Fruit fly (Drosophila melanogaster) whole organism, prepupa: Measurements from ENCODE around the gene Ugt35B1.

ENCODE experiments used
- Blimp-1 ChIP-seq: fragments of 200-800 bp; sonication (Bioruptor generic); optimal IDR thresholded peaks from 3 replicates; lab custom pipeline; 2017; ENCODE audit warnings: missing biosample characterization, missing genetic modification characterization, mild to moderate bottlenecking, moderate library complexity, missing genetic modification reagents
- CG10631 ChIP-seq: fragments of 200-800 bp; sonication (Bioruptor generic); optimal IDR thresholded peaks from 2 replicates; lab custom pipeline; 2016; ENCODE audit warnings: missing biosample characterization, missing genetic modification characterization
- CG11294 ChIP-seq: fragments of 200-800 bp; sonication (Bioruptor generic); IDR thresholded peaks from 2 replicates; pipeline ENCODE4 v1.3.6; 2022; ENCODE audit warnings: missing biosample characterization, missing genetic modification characterization
- CG11762 ChIP-seq: fragments of 200-800 bp; sonication (Bioruptor generic); optimal IDR thresholded peaks from 3 replicates; lab custom pipeline; 2016; ENCODE audit warnings: missing biosample characterization, missing genetic modification characterization; ENCODE audit not compliant: insufficient read depth
- CG1621 ChIP-seq: fragments of 200-800 bp; sonication (Bioruptor generic); optimal IDR thresholded peaks from 3 replicates; lab custom pipeline; 2018; ENCODE audit warnings: missing biosample characterization, mild to moderate bottlenecking, missing genetic modification characterization
- CG31627 ChIP-seq: fragments of 200-800 bp; sonication (Bioruptor generic); optimal IDR thresholded peaks from 3 replicates; lab custom pipeline; 2016; ENCODE audit warnings: missing biosample characterization, missing genetic modification characterization
- CG34406 ChIP-seq: fragments of 200-800 bp; sonication (Bioruptor generic); optimal IDR thresholded peaks from 3 replicates; lab custom pipeline; 2016; ENCODE audit warnings: missing biosample characterization, missing genetic modification characterization
- CG3919 ChIP-seq: fragments of 200-800 bp; sonication (Bioruptor generic); optimal IDR thresholded peaks from 3 replicates; lab custom pipeline; 2016; ENCODE audit warnings: missing biosample characterization, missing genetic modification characterization
- CG4318 ChIP-seq: fragments of 200-800 bp; sonication (Bioruptor generic); optimal IDR thresholded peaks from 3 replicates; lab custom pipeline; 2017; ENCODE audit warnings: missing biosample characterization, mild to moderate bottlenecking, missing genetic modification characterization
- CG6276 ChIP-seq: fragments of 200-800 bp; sonication (Bioruptor generic); optimal IDR thresholded peaks from 2 replicates; lab custom pipeline; 2017; ENCODE audit warnings: missing biosample characterization, mild to moderate bottlenecking, missing genetic modification characterization
- CG6792 ChIP-seq: fragments of 200-800 bp; sonication (Bioruptor generic); optimal IDR thresholded peaks from 3 replicates; lab custom pipeline; 2016; ENCODE audit warnings: missing biosample characterization, missing genetic modification characterization
- CG6808 ChIP-seq: fragments of 200-800 bp; sonication (Bioruptor generic); optimal IDR thresholded peaks from 3 replicates; lab custom pipeline; 2017; ENCODE audit warnings: missing biosample characterization, missing genetic modification characterization, mild to moderate bottlenecking, moderate library complexity, missing genetic modification reagents
- CG6854 ChIP-seq: fragments of 200-800 bp; sonication (Bioruptor generic); optimal IDR thresholded peaks from 2 replicates; lab custom pipeline; 2017; ENCODE audit warnings: missing biosample characterization, mild to moderate bottlenecking, missing genetic modification characterization
- CG7368 ChIP-seq: fragments of 200-800 bp; sonication (Bioruptor generic); optimal IDR thresholded peaks from 3 replicates; lab custom pipeline; 2016; ENCODE audit warnings: missing biosample characterization, missing genetic modification characterization
- CG8119 ChIP-seq: fragments of 200-800 bp; sonication (Bioruptor generic); IDR thresholded peaks from 3 replicates; pipeline ENCODE4 v1.3.6; 2022; ENCODE audit warnings: missing biosample characterization, missing genetic modification characterization
- CG8632 ChIP-seq: fragments of 200-800 bp; sonication (Bioruptor generic); optimal IDR thresholded peaks from 3 replicates; lab custom pipeline; 2016; ENCODE audit warnings: missing biosample characterization, missing genetic modification characterization
- Eip75B ChIP-seq: fragments of 200-800 bp; sonication (Bioruptor generic); optimal IDR thresholded peaks from 3 replicates; lab custom pipeline; 2016; ENCODE audit warnings: missing biosample characterization, missing genetic modification characterization
- Eip78C ChIP-seq: fragments of 200-800 bp; sonication (Bioruptor generic); peaks from one replicate; lab custom pipeline; 2016; ENCODE audit warnings: missing biosample characterization, missing genetic modification characterization
- Ets21C ChIP-seq: fragments of 200-800 bp; sonication (Bioruptor generic); optimal IDR thresholded peaks from 3 replicates; lab custom pipeline; 2016; ENCODE audit warnings: missing biosample characterization, missing genetic modification characterization
- Gug ChIP-seq: fragments of 200-800 bp; sonication (Bioruptor generic); IDR thresholded peaks from 2 replicates; pipeline ENCODE4 v1.3.6; 2022; ENCODE audit warnings: missing biosample characterization, missing genetic modification characterization
- Hr38 ChIP-seq: sonication (Bioruptor generic); optimal IDR thresholded peaks from 2 replicates; lab custom pipeline; 2016; ENCODE audit warnings: missing biosample characterization, missing genetic modification characterization
- Hr4 ChIP-seq: fragments of 200-800 bp; sonication (Bioruptor generic); optimal IDR thresholded peaks from 3 replicates; lab custom pipeline; 2016; ENCODE audit warnings: missing biosample characterization, missing genetic modification characterization
- Lpt ChIP-seq: fragments of 200-800 bp; sonication (Bioruptor generic); optimal IDR thresholded peaks from 3 replicates; lab custom pipeline; 2016; ENCODE audit warnings: missing biosample characterization, missing genetic modification characterization
- OdsH ChIP-seq: fragments of 200-800 bp; sonication (Bioruptor generic); optimal IDR thresholded peaks from 3 replicates; lab custom pipeline; 2016; ENCODE audit warnings: missing biosample characterization, missing genetic modification characterization
- Smox ChIP-seq: fragments of 200-800 bp; sonication (Bioruptor generic); optimal IDR thresholded peaks from 3 replicates; lab custom pipeline; 2016; ENCODE audit warnings: missing biosample characterization, missing genetic modification characterization
- Sox102F ChIP-seq: fragments of 200-800 bp; sonication (Bioruptor generic); optimal IDR thresholded peaks from 2 replicates; lab custom pipeline; 2016; ENCODE audit warnings: missing biosample characterization, mild to moderate bottlenecking, missing genetic modification characterization
- Sox15 ChIP-seq: fragments of 200-800 bp; sonication (Bioruptor generic); optimal IDR thresholded peaks from 3 replicates; lab custom pipeline; 2016; ENCODE audit warnings: missing biosample characterization, missing genetic modification characterization
- achi ChIP-seq: fragments of 200-800 bp; sonication (Bioruptor generic); optimal IDR thresholded peaks from 3 replicates; lab custom pipeline; 2016; ENCODE audit warnings: missing biosample characterization, missing genetic modification characterization
- acj6 ChIP-seq: fragments of 200-800 bp; sonication (Bioruptor generic); optimal IDR thresholded peaks from 3 replicates; lab custom pipeline; 2016; ENCODE audit warnings: missing biosample characterization, missing genetic modification characterization
- cyc ChIP-seq: fragments of 200-800 bp; sonication (Bioruptor generic); optimal IDR thresholded peaks from 3 replicates; lab custom pipeline; 2016; ENCODE audit warnings: missing biosample characterization, missing genetic modification characterization
- dac ChIP-seq: fragments of 200-800 bp; sonication (Bioruptor generic); optimal IDR thresholded peaks from 2 replicates; lab custom pipeline; 2017; ENCODE audit warnings: missing biosample characterization, mild to moderate bottlenecking, missing genetic modification characterization
- eg ChIP-seq: fragments of 200-800 bp; sonication (Bioruptor generic); IDR thresholded peaks from 3 replicates; pipeline ENCODE4 v1.3.6; 2022; ENCODE audit warnings: missing biosample characterization, missing genetic modification characterization
- fd59A ChIP-seq: fragments of 200-800 bp; sonication (Bioruptor generic); optimal IDR thresholded peaks from 2 replicates; lab custom pipeline; 2017; ENCODE audit warnings: missing biosample characterization, mild to moderate bottlenecking, missing genetic modification characterization, missing genetic modification reagents
- fkh ChIP-seq: fragments of 200-800 bp; sonication (Bioruptor generic); optimal IDR thresholded peaks from 3 replicates; lab custom pipeline; 2017; ENCODE audit warnings: missing biosample characterization, mild to moderate bottlenecking, missing genetic modification characterization, moderate library complexity
- lz ChIP-seq: fragments of 200-800 bp; sonication (Bioruptor generic); optimal IDR thresholded peaks from 3 replicates; lab custom pipeline; 2016; ENCODE audit warnings: missing biosample characterization, missing genetic modification characterization
- pdm3 ChIP-seq: fragments of 200-800 bp; sonication (Bioruptor generic); optimal IDR thresholded peaks from 3 replicates; lab custom pipeline; 2016; ENCODE audit warnings: missing biosample characterization, missing genetic modification characterization
- salr ChIP-seq, 2 experiments: fragments of 200-800 bp; sonication (Bioruptor generic); optimal IDR thresholded peaks; 3 replicates each; lab custom pipeline; 2016 to 2018; ENCODE audit warnings: missing biosample characterization in 2 of 2, missing genetic modification characterization in 2 of 2, mild to moderate bottlenecking in 1 of 2
- spab ChIP-seq: fragments of 200-800 bp; sonication (Bioruptor generic); optimal IDR thresholded peaks from 2 replicates; lab custom pipeline; 2017; ENCODE audit warnings: missing biosample characterization, mild to moderate bottlenecking, missing genetic modification characterization, missing genetic modification reagents
- ss ChIP-seq, 2 experiments: fragments of 200-800 bp; sonication (Bioruptor generic); optimal IDR thresholded peaks; 2 replicates in 1 of 2; 3 replicates in 1 of 2; lab custom pipeline; 2017 to 2018; ENCODE audit warnings: mild to moderate bottlenecking in 2 of 2, missing biosample characterization in 2 of 2, missing genetic modification characterization in 2 of 2, moderate library complexity in 1 of 2
- svp ChIP-seq: fragments of 200-800 bp; sonication (Bioruptor generic); peaks from one replicate; lab custom pipeline; 2016; ENCODE audit warnings: missing biosample characterization, missing genetic modification characterization
- topi ChIP-seq: fragments of 200-800 bp; sonication (Bioruptor generic); optimal IDR thresholded peaks from 3 replicates; lab custom pipeline; 2016; ENCODE audit warnings: missing biosample characterization, missing genetic modification characterization
- vri ChIP-seq: fragments of 200-800 bp; sonication (Bioruptor generic); optimal IDR thresholded peaks from 3 replicates; lab custom pipeline; 2016; ENCODE audit warnings: missing biosample characterization, mild to moderate bottlenecking, missing genetic modification characterization

Ugt35B1 gene

dm6 chr3R:11200885-11201421 lies 30.9 kb upstream of the Ugt35B1 start (continued):
- TF ChIP-seq pdm3 (peak; percentile 70), Sox102F (GFP tag; lab: Kevin White, UChicago) (peak; percentile 70), CG1621 (tag; lab: Kevin White, UChicago) (no peak), Blimp-1 (GFP tag; lab: Kevin White, UChicago) (no peak), cyc (GFP tag; lab: Kevin White, UChicago) (peak; percentile 53), fkh (peak; percentile 53), Eip78C (GFP tag; lab: Kevin White, UChicago) (peak; percentile 79), CG6792 (GFP tag; lab: Kevin White, UChicago) (peak; percentile 47), Sox15 (peak; percentile 50), CG11294 (GFP tag; lab: Robert Waterston, UW) (no peak), fd59A (GFP tag; lab: Kevin White, UChicago) (no peak), Hr38 (GFP tag; lab: Kevin White, UChicago) (no peak), Smox (peak; percentile 65), spab (GFP tag; lab: Kevin White, UChicago) (peak; percentile 30), Eip75B (GFP tag; lab: Kevin White, UChicago) (peak; percentile 48), CG7368 (GFP tag; lab: Kevin White, UChicago) (peak; percentile 53), achi (GFP tag; lab: Kevin White, UChicago) (peak; percentile 59), topi (GFP tag; lab: Kevin White, UChicago) (peak; percentile 68), acj6 (GFP tag; lab: Kevin White, UChicago) (peak; percentile 74), svp (GFP tag; lab: Kevin White, UChicago) (peak; percentile 89), CG3919 (peak; percentile 58), CG8632 (GFP tag; lab: Kevin White, UChicago) (peak; percentile 59), Hr4 (peak; percentile 61), CG34406 (peak; percentile 66), OdsH (GFP tag; lab: Kevin White, UChicago) (peak; percentile 74), CG10631 (GFP tag; lab: Kevin White, UChicago) (peak; percentile 62), Gug (0 out of 2 replicates have a peak, but pooled peaks have one; percentile 34), Lpt (GFP tag; lab: Kevin White, UChicago) (no peak)

- TF ChIP-seq CG6854 (GFP tag; lab: Kevin White, UChicago), result no peak
- TF ChIP-seq lz (GFP tag; lab: Kevin White, UChicago), result no peak
- TF ChIP-seq CG11762 (GFP tag; lab: Kevin White, UChicago), result no peak
- TF ChIP-seq CG31627 (GFP tag; lab: Kevin White, UChicago), result no peak
- TF ChIP-seq CG34406, result no peak
- TF ChIP-seq CG1621 (tag; lab: Kevin White, UChicago), result peak; percentile 56
- peak; percentile 92 for TF ChIP-seq svp (GFP tag; lab: Kevin White, UChicago)
- no peak for TF ChIP-seq CG6808 (GFP tag; lab: Kevin White, UChicago)
- TF ChIP-seq CG4318 (GFP tag; lab: Kevin White, UChicago), result no peak
- no peak for TF ChIP-seq Ets21C
- no peak for TF ChIP-seq Eip75B (GFP tag; lab: Kevin White, UChicago)
- TF ChIP-seq CG3919, result no peak
- no peak for TF ChIP-seq acj6 (GFP tag; lab: Kevin White, UChicago)
- no peak for TF ChIP-seq CG7368 (GFP tag; lab: Kevin White, UChicago)
- peak; percentile 96 for TF ChIP-seq vri (GFP tag; lab: Kevin White, UChicago)
- no peak for TF ChIP-seq cyc (GFP tag; lab: Kevin White, UChicago)
- TF ChIP-seq CG8119 (GFP tag; lab: Robert Waterston, UW), result no peak; the same call in 2 of the 3 replicates
- TF ChIP-seq ss (GFP tag; optimal IDR thresholded peaks at IDR 0.05; lab: Kevin White, UChicago), result no peak
- peak; percentile 18 for TF ChIP-seq Lpt (GFP tag; lab: Kevin White, UChicago)
- TF ChIP-seq salr (GFP tag; optimal IDR thresholded peaks at IDR 0.05; lab: Kevin White, UChicago), result no peak
- no peak for TF ChIP-seq CG8632 (GFP tag; lab: Kevin White, UChicago)
- no peak for TF ChIP-seq CG6276 (GFP tag; lab: Kevin White, UChicago)
- no peak for TF ChIP-seq fd59A (GFP tag; lab: Kevin White, UChicago)
- TF ChIP-seq eg (GFP tag; lab: Robert Waterston, UW), result no peak
- TF ChIP-seq dac (GFP tag; lab: Kevin White, UChicago), result peak; percentile 38
- no peak for TF ChIP-seq CG10631 (GFP tag; lab: Kevin White, UChicago)
- peak; percentile 28; the same call in 1 of the 2 replicates for TF ChIP-seq CG11294 (GFP tag; lab: Robert Waterston, UW)
These were observed 30.2 kb upstream of the Ugt35B1 start for dm6 chr3R:11200042-11200884.
